Worm (Caenorhabditis elegans): ENCODE measurements around the gene T23D5.3.

T23D5.3 gene

DNA sequence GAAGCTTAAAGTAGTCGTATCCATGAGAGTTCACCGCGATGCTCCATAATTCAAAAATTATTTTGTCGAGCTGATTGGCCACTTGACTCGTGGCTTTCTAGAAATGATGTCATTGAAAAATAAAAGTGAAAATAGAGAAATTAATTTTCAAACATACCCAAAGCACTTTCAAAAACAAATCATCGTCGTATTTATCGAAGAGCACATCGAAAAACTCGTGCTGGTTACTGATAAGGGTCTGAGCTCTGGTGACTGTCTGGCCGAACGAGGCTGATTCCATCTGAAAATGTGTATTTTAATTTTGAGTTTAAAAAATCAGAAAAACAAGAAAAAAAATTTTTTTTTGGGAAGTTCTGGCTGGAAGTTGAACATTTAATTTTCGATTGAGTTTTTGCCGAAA lies 21.1 kb downstream of the T23D5.3 start:
- TF ChIP-seq Y5F2A.4 (GFP tag; optimal IDR thresholded peaks at IDR 0.05) (no peak), fos-1 (tag; optimal IDR thresholded peaks at IDR 0.05) (no peak), nhr-76 (tag; optimal IDR thresholded peaks at IDR 0.05) (no peak), daf-16 (GFP tag; optimal IDR thresholded peaks at IDR 0.05) (no peak), daf-16 (tag; optimal IDR thresholded peaks at IDR 0.05) (peak; percentile 84), nhr-6 (tag; optimal IDR thresholded peaks at IDR 0.05) (no peak), nhr-111 (GFP tag; optimal IDR thresholded peaks at IDR 0.05) (no peak), R02D3.7 (tag; optimal IDR thresholded peaks at IDR 0.05) (no peak), zip-11 (GFP tag; IDR thresholded peaks at IDR 0.05) (no peak), ZK546.5 (tag; optimal IDR thresholded peaks at IDR 0.05) (no peak), cey-2 (tag; optimal IDR thresholded peaks at IDR 0.05; ENCODE audit: borderline replicate concordance, insufficient read depth) (no peak), hlh-30 (tag; optimal IDR thresholded peaks at IDR 0.05; ENCODE audit: insufficient read depth) (peak; percentile 39), spr-1 (tag; optimal IDR thresholded peaks at IDR 0.05) (no peak), daf-12 (tag; optimal IDR thresholded peaks at IDR 0.05) (no peak), aly-2 (tag; optimal IDR thresholded peaks at IDR 0.05) (no peak), dve-1 (tag; optimal IDR thresholded peaks at IDR 0.05; ENCODE audit: insufficient read depth) (peak; percentile 66), saeg-2 (GFP tag; IDR thresholded peaks at IDR 0.05) (no peak)

DNA sequence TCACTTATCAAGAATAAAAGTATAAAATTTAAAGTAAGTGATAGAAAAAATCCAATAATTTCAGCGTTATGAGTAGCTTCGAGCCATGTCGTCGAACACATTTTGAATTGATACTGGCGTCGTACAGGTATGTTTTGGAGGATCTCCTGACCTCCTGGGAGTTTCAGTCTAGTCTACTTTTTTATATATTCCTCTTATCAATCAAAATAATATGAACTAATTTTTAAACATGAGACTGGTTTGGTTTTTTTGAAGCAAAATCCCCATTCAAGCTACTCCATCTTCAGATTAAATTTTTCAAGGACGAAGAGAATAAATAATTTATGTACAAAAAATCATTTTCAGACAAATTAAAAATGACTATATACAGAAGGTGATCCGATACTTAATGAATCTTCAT lies 21.6 kb downstream of the T23D5.3 start, which contains the start of gene str-101:
Gene str-101 (minus strand): TSS at position 101 of the 400 bp plus-strand sequence.
- TF ChIP-seq Y75B8A.6 (GFP tag; IDR thresholded peaks at IDR 0.05) = no peak
- TF ChIP-seq ceh-28 (tag; optimal IDR thresholded peaks at IDR 0.05) = no peak
- TF ChIP-seq mxl-2 (GFP tag; conservative IDR thresholded peaks at IDR 0.05) = no peak
- no peak for TF ChIP-seq dve-1 (tag; optimal IDR thresholded peaks at IDR 0.05; ENCODE audit: insufficient read depth)
- TF ChIP-seq lir-3 (tag; optimal IDR thresholded peaks at IDR 0.05) = no peak
- no peak for TF ChIP-seq zip-11 (GFP tag; IDR thresholded peaks at IDR 0.05)
- TF ChIP-seq lin-15B (tag; optimal IDR thresholded peaks at IDR 0.05) = no peak
- no peak for TF ChIP-seq lin-1 (GFP tag; IDR thresholded peaks at IDR 0.05)
- TF ChIP-seq unc-39 (tag; optimal IDR thresholded peaks at IDR 0.05) = no peak
- TF ChIP-seq dmd-8 (GFP tag; IDR thresholded peaks at IDR 0.05) = no peak
- TF ChIP-seq nhr-41 (GFP tag; IDR thresholded peaks at IDR 0.05) = no peak
- TF ChIP-seq ceh-20 (GFP tag; IDR thresholded peaks at IDR 0.05) = no peak
- TF ChIP-seq ceh-62 (tag; optimal IDR thresholded peaks at IDR 0.05) = no peak
- TF ChIP-seq ceh-82 (tag; optimal IDR thresholded peaks at IDR 0.05) = no peak
- no peak for TF ChIP-seq mxl-3 (GFP tag; optimal IDR thresholded peaks at IDR 0.05)

DNA sequence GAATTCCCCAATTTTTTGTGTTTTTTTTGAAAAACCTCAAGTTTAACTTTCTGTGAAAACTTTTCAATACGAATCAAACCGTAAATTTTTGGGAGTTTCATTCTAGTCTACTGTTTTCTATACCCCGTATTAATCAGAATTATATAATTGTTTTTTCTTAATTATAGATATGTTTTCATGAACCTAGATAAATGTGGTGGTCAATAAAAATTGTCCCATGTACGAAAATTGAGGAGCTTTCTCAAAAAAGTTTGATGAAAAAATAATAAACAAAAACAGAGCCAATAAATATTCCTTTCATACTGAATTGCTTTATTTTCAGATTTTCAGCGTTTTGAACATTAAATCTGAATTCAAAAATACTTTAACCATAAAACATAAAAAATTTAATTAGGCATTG lies 23.1 kb downstream of the T23D5.3 start, which contains the start of gene Y6E2A.1:
Gene Y6E2A.1 (minus strand): TSS at position 101 of the 400 bp plus-strand sequence.
- TF ChIP-seq ceh-20 (GFP tag; IDR thresholded peaks at IDR 0.05) (no peak), F44E2.7 (GFP tag; IDR thresholded peaks at IDR 0.05) (no peak), unc-130 (GFP tag; optimal IDR thresholded peaks at IDR 0.05) (no peak), lin-1 (GFP tag; IDR thresholded peaks at IDR 0.05) (no peak), nhr-237 (tag; optimal IDR thresholded peaks at IDR 0.05) (no peak), lin-29 (GFP tag; IDR thresholded peaks at IDR 0.05) (no peak), mxl-2 (GFP tag; conservative IDR thresholded peaks at IDR 0.05) (no peak), mdl-1 (tag; optimal IDR thresholded peaks at IDR 0.05) (no peak), dve-1 (tag; optimal IDR thresholded peaks at IDR 0.05; ENCODE audit: insufficient read depth) (no peak), egl-43 (GFP tag; IDR thresholded peaks at IDR 0.05) (no peak), mdt-29 (GFP tag; IDR thresholded peaks at IDR 0.05) (no peak), hif-1 (tag; optimal IDR thresholded peaks at IDR 0.05) (no peak), lim-7 (GFP tag; IDR thresholded peaks at IDR 0.05) (no peak), D1046.2 (GFP tag; IDR thresholded peaks at IDR 0.05) (no peak), dmd-6 (GFP tag; IDR thresholded peaks at IDR 0.05) (no peak), ztf-11 (tag; optimal IDR thresholded peaks at IDR 0.05) (no peak), dmd-9 (GFP tag; IDR thresholded peaks at IDR 0.05) (no peak), dmd-8 (GFP tag; IDR thresholded peaks at IDR 0.05) (no peak)

All from whole organism, L4 larva.